Worm (Caenorhabditis elegans): ENCODE data around the gene C50H2.7.

ce11 chrV:9921288-9921687 lies 1.3 kb upstream of the C50H2.7 start, which contains the start of gene ceh-75:
- TF ChIP-seq klf-2 (GFP tag; conservative IDR thresholded peaks at IDR 0.05) (no peak), flt-1 (GFP tag; IDR thresholded peaks at IDR 0.05) (no peak), cog-1 (tag; optimal IDR thresholded peaks at IDR 0.05) (no peak), med-1 (GFP tag; optimal IDR thresholded peaks at IDR 0.05; ENCODE audit: insufficient read depth) (no peak), ztf-29 (GFP tag; IDR thresholded peaks at IDR 0.05) (no peak), T22C8.4 (GFP tag; IDR thresholded peaks at IDR 0.05) (no peak), tab-1 (GFP tag; IDR thresholded peaks at IDR 0.05) (no peak), ztf-23 (GFP tag; IDR thresholded peaks at IDR 0.05) (no peak), ref-1 (GFP tag; conservative IDR thresholded peaks at IDR 0.05) (no peak)
